Worm (Caenorhabditis elegans) whole organism, L4/young adult: ENCODE measurements around the gene nfi-1.
A peak's percentile ranks its signal among the peaks of the same experiment; 100 is the strongest.

Source experiments
- W03F9.2 ChIP-seq: fragments of 150-350 bp; optimal IDR thresholded peaks from 2 replicates; lab custom pipeline; 2014; ENCODE audit warnings: missing biosample characterization, missing genetic modification characterization
- dao-5 ChIP-seq: sonication (generic microtip); optimal IDR thresholded peaks from 2 replicates; lab custom pipeline; 2016; ENCODE audit warnings: missing genotype, missing genetic modification characterization, moderate library complexity, missing compliant biosample characterization
- him-1 ChIP-seq: sonication (generic microtip); optimal IDR thresholded peaks from 2 replicates; lab custom pipeline; 2016; ENCODE audit warnings: missing genotype, missing genetic modification reagents, missing genetic modification characterization, missing compliant biosample characterization

Gene nfi-1

ce11 chrII:7531478-7531877 is 6.5 kb upstream of the nfi-1 start:
- TF ChIP-seq W03F9.2 (tag; lab: Kevin White, UChicago), result no peak
- TF ChIP-seq him-1 (tag; lab: Kevin White, UChicago), result no peak
- no peak for TF ChIP-seq dao-5

DNA sequence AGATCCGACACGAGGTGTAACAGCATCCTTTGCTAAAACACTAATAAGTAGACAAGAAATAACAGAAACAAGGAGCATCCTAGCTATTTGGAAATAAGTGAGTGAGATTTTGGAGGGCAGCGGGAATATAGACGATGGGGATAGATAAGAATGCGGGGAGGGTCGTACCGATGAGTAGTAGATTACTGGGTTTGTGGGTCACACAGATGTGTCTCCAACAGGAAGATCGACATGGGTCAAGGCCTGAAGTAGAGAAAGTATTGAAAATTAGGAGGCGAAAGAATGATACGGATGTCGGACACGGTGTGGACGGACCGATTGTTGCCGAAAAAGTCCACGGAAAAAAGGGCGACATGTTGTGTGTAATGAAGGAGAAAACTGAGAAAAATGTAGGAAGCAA is 3.6 kb upstream of the nfi-1 start, which contains the start of gene wrt-10:
TSS of gene wrt-10 (minus strand) at position 195 of the 400 bp plus-strand sequence.
- no peak for TF ChIP-seq dao-5
- TF ChIP-seq W03F9.2 (tag; lab: Kevin White, UChicago), result no peak
- no peak for TF ChIP-seq him-1 (tag; lab: Kevin White, UChicago)

DNA sequence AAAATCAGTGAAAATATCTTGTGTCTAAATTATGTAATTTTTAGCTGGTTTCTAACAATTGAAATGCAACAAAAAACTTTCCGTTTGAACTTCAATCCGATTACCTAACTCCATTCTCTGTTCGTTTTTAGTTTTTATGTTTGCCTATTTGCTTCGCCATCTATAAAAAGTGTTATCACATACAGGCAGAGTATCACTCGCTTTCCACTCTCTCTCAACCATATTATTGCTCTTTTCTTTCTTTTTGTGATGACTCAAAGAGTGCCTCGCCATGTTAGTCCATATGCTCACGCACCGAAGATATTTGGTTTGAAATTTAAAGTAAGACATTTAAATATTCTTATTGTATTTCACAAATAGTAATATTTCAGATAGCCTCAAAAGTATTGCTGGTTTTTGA is 3.0 kb upstream of the nfi-1 start, which contains the start of gene ZK1290.13:
TSS of gene ZK1290.13 (plus strand) at position 73 of the 400 bp plus-strand sequence.
- TF ChIP-seq W03F9.2 (tag; lab: Kevin White, UChicago), result no peak
- no peak for TF ChIP-seq dao-5
- no peak for TF ChIP-seq him-1 (tag; lab: Kevin White, UChicago)

DNA sequence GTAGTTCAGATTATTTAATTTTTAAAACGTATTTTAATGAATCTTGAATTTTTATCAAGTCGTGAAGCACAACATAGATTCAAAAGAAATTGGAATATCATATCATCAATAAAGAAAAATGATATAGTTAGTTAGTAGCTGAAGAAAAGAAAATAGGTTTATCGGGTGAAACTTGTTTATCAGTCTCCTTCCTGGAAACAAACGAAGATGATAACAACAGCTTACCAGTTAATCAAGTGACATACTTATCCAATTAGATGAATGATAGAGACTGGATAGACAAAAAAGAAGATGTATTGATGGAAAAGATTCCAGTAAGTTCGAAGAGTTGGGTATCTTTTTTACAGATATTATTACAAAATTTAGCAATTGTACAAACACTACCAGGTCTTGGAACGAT is 5.0 kb downstream of the nfi-1 start:
- TF ChIP-seq him-1 (tag; lab: Kevin White, UChicago) (no peak), dao-5 (no peak), W03F9.2 (tag; lab: Kevin White, UChicago) (no peak)

DNA sequence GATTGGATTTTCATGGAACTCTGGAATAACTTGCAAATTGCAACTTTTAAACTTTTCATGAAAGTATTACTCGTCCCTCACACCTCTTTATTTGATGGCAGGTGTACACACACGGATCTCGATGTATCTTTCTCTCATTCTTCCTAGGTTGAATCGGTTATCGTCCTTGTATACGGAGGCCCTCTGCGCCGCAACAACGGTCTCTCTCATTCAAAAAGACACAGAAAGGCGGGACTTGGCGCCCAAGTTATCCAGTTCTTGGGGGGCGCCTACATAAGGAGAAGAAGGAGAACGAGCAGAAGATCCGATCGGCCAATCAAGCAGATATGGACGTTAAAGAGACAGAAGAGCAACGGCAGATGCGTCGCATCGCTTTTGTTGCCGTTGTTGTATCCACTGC is 5.8 kb downstream of the nfi-1 start, which contains the start of gene rol-8:
TSS of gene rol-8 (plus strand) at position 301 of the 400 bp plus-strand sequence.
- TF ChIP-seq him-1 (tag; lab: Kevin White, UChicago) (no peak), W03F9.2 (tag; lab: Kevin White, UChicago) (no peak), dao-5 (no peak)

- TF ChIP-seq him-1 (tag; lab: Kevin White, UChicago), result no peak
- TF ChIP-seq W03F9.2 (tag; lab: Kevin White, UChicago), result no peak
- TF ChIP-seq dao-5, result no peak
Observed at ce11 chrII:7544782-7545181, 6.8 kb downstream of the nfi-1 start.

- TF ChIP-seq W03F9.2 (tag; lab: Kevin White, UChicago) (no peak), him-1 (tag; lab: Kevin White, UChicago) (no peak), dao-5 (no peak)
Observed at ce11 chrII:7545364-7545763, 7.4 kb downstream of the nfi-1 start.

ce11 chrII:7547269-7547668 is 9.3 kb downstream of the nfi-1 start:
- no peak for TF ChIP-seq him-1 (tag; lab: Kevin White, UChicago)
- no peak for TF ChIP-seq dao-5
- no peak for TF ChIP-seq W03F9.2 (tag; lab: Kevin White, UChicago)

- TF ChIP-seq him-1 (tag; lab: Kevin White, UChicago) (no peak), dao-5 (no peak), W03F9.2 (tag; lab: Kevin White, UChicago) (no peak)
Observed at ce11 chrII:7548044-7548443, 10.1 kb downstream of the nfi-1 start, which contains the start of gene fbxa-224. Gene fbxa-224, minus strand, starts transcription at chrII:7548144.

DNA sequence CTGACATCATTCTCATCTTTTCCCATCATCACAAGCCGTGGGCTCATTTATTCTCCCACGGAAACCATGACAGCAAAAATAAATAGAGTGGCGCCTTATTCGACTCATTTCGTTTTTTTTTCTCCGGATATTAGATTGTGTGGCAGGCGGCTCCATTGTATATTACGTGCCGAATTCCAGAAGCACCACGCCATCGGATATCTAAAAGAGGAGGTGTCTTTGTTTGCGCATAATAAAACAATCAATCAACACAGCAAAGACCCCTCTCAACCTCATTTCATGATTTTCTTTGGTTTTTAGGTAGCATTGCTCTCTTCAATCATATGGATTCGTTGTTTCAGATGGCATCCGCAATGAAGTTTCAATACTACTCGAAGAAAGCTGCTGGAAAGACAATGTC is 11.1 kb downstream of the nfi-1 start, which contains the start of gene tph-1:
TSS of gene tph-1 (plus strand) at position 301 of the 400 bp plus-strand sequence.
- no peak for TF ChIP-seq him-1 (tag; lab: Kevin White, UChicago)
- no peak for TF ChIP-seq dao-5
- no peak for TF ChIP-seq W03F9.2 (tag; lab: Kevin White, UChicago)

ce11 chrII:7553806-7554205 is 15.8 kb downstream of the nfi-1 start, which contains the start of gene ZK1290.10:
Gene ZK1290.10, minus strand, starts transcription at chrII:7553906.
- TF ChIP-seq dao-5 (no peak), W03F9.2 (tag; lab: Kevin White, UChicago) (no peak)

ce11 chrII:7554716-7555247 is 16.8 kb downstream of the nfi-1 start:
- TF ChIP-seq him-1 (tag; lab: Kevin White, UChicago) (no peak), W03F9.2 (tag; lab: Kevin White, UChicago) (peak; percentile 11)

ce11 chrII:7555454-7555853 is 17.5 kb downstream of the nfi-1 start, which contains the start of gene ZK1290.14:
Gene ZK1290.14, minus strand, starts transcription at chrII:7555592.
- no peak for TF ChIP-seq dao-5
- no peak for TF ChIP-seq W03F9.2 (tag; lab: Kevin White, UChicago)
- TF ChIP-seq him-1 (tag; lab: Kevin White, UChicago), result no peak

- no peak for TF ChIP-seq dao-5
- TF ChIP-seq him-1 (tag; lab: Kevin White, UChicago), result no peak
- TF ChIP-seq W03F9.2 (tag; lab: Kevin White, UChicago), result no peak
Observed at ce11 chrII:7557981-7558380, 20.0 kb downstream of the nfi-1 start.

ce11 chrII:7558864-7559263 is 20.9 kb downstream of the nfi-1 start:
- TF ChIP-seq him-1 (tag; lab: Kevin White, UChicago) (no peak), dao-5 (no peak)
